Fruit fly (Drosophila melanogaster) whole organism, wandering third instar larva: ENCODE measurements around the gene SecS.

Experiments
- Dfd ChIP-seq: fragments of >200 bp; optimal IDR thresholded peaks from 2 replicates; lab custom pipeline; 2017; ENCODE audit warnings: missing biosample characterization, missing genetic modification characterization
- Dif ChIP-seq: fragments of 200-275, 200-300 bp; sonication (Bioruptor generic); optimal IDR thresholded peaks from 2 replicates; lab custom pipeline; 2018; ENCODE audit warnings: missing biosample characterization, missing genetic modification characterization; ENCODE audit not compliant: partially characterized antibody
- Myc ChIP-seq: fragments of >200 bp; optimal IDR thresholded peaks from 2 replicates; lab custom pipeline; 2017
- dl ChIP-seq, 2 experiments: fragments of 175-275, 200-275 bp in 1 of 2; fragments of 200-275 bp in 1 of 2; sonication (Bioruptor generic); optimal IDR thresholded peaks; lab custom pipeline; 2018; ENCODE audit warnings: mild to moderate bottlenecking in 2 of 2, missing biosample characterization in 2 of 2, missing genetic modification characterization in 2 of 2, moderate library complexity in 2 of 2; ENCODE audit not compliant: partially characterized antibody in 2 of 2, insufficient read depth in 1 of 2
- fru ChIP-seq: fragments of 200-800 bp; sonication (Bioruptor generic); optimal IDR thresholded peaks from 3 replicates; lab custom pipeline; 2016; ENCODE audit warnings: missing biosample characterization, mild to moderate bottlenecking, missing genetic modification characterization
- psq ChIP-seq: fragments of 200-800 bp; sonication (Bioruptor generic); optimal IDR thresholded peaks from 3 replicates; lab custom pipeline; 2017; ENCODE audit warnings: missing biosample characterization, mild to moderate bottlenecking, missing genetic modification characterization, moderate library complexity

- TF ChIP-seq Dfd (GFP tag; lab: Kevin White, UChicago) (no peak), Dif (GFP tag; lab: Kevin White, UChicago) (no peak), psq (GFP tag; lab: Kevin White, UChicago) (no peak), Myc (lab: Kevin White, UChicago) (no peak), dl (GFP tag; optimal IDR thresholded peaks at IDR 0.05; lab: Kevin White, UChicago; ENCODE audit: insufficient read depth in 1 of 2, partially characterized antibody in 2 of 2) (no peak), fru (no peak)
Measured at dm6 chr3R:5573883-5574282, 27.4 kb upstream of the SecS start.
